Worm (Caenorhabditis elegans) whole organism, early embryonic: ENCODE results near the gene marc-1.

Source experiments
- ama-1 ChIP-seq: fragments of 150-350 bp; optimal IDR thresholded peaks from 2 replicates; lab custom pipeline; 2014
- ets-7 ChIP-seq: sonication (generic microtip); optimal IDR thresholded peaks from 2 replicates; lab custom pipeline; 2016; ENCODE audit warnings: missing genotype, missing genetic modification characterization, missing compliant biosample characterization
- hmbx-1 ChIP-seq: sonication (generic microtip); optimal IDR thresholded peaks from 2 replicates; lab custom pipeline; 2016; ENCODE audit warnings: mild to moderate bottlenecking, missing genetic modification characterization, missing compliant biosample characterization
- hmg-4 ChIP-seq: fragments of 200-800 bp; sonication (Bioruptor generic); optimal IDR thresholded peaks from 2 replicates; lab custom pipeline; 2018; ENCODE audit warnings: mild to moderate bottlenecking, missing genetic modification characterization, missing compliant biosample characterization
- sea-1 ChIP-seq: fragments of 200-800 bp; sonication (Bioruptor generic); conservative IDR thresholded peaks from 2 replicates; pipeline ENCODE4 v1.3.6; 2022; ENCODE audit warnings: missing genetic modification characterization, missing compliant biosample characterization
- tbx-37 ChIP-seq: fragments of 200-800 bp; sonication (Bioruptor generic); conservative IDR thresholded peaks from 2 replicates; pipeline ENCODE4 v1.3.6; 2022; ENCODE audit warnings: missing genetic modification reagents, missing genetic modification characterization, missing compliant biosample characterization
- tra-4 ChIP-seq: sonication (generic microtip); optimal IDR thresholded peaks from 2 replicates; lab custom pipeline; 2017; ENCODE audit warnings: missing genetic modification characterization, missing compliant biosample characterization

DNA sequence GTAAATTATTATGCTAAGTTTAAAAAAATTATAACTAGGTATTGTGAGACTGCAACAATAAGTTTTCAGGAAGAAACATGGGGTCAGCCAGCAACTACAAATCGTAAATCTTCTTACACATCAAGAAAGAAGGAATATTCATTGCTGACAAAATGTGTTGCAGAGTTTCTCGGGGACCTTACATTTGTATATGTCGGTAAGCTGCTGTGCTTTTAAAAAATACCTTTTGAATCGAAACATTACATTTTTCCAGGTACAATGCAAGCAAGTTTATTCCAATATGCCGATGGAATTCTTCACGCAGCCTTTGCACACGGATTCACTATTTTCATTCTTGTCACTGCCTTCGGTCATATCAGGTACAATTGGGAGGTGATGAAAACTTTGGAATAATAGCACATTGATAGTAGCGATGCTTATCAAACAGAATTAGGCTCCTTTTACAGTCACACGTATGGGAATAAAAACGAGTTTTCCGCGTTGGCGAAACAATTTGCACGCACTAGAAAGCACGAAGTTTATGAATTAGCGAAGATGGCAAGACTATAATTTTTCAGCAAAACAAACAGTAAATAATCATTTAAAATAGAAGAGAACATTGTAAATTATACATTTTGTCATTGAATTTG lies 1.3 kb upstream of the marc-1 start:
- TF ChIP-seq ets-7 (tag; lab: Kevin White, UChicago) (no peak), ama-1 (no peak), tra-4 (tag; lab: Kevin White, UChicago) (no peak), sea-1 (GFP tag; lab: Robert Waterston, UW) (no peak), hmg-4 (GFP tag; lab: Kevin White, UChicago) (no peak), tbx-37 (no peak), hmbx-1 (tag; lab: Kevin White, UChicago) (no peak)
